Fruit fly (Drosophila melanogaster): ENCODE measurements around the gene Rga.

Gene Rga

dm6 chr3R:5587863-5588519 is 24.9 kb downstream of the Rga start, which contains the start of gene CG2926 (continued):
- TF ChIP-seq CG10147 (GFP tag; optimal IDR thresholded peaks at IDR 0.05) (no peak), emc (GFP tag; optimal IDR thresholded peaks at IDR 0.05) (peak; percentile 13), sens-2 (GFP tag; IDR thresholded peaks at IDR 0.05) (no peak), H2.0 (GFP tag; IDR thresholded peaks at IDR 0.05) (no peak), CG11696 (GFP tag; IDR thresholded peaks at IDR 0.05) (no peak), dan (GFP tag; IDR thresholded peaks at IDR 0.05) (no peak), CG10267 (tag; optimal IDR thresholded peaks at IDR 0.05) (no peak), CG8089 (GFP tag; optimal IDR thresholded peaks at IDR 0.05) (no peak), pan (optimal IDR thresholded peaks at IDR 0.05) (no peak), pan (GFP tag; optimal IDR thresholded peaks at IDR 0.05 in 1 of 2, IDR thresholded peaks at IDR 0.05 in 1 of 2) (peak in 1 of 2 experiments; percentile 16), CG9727 (GFP tag; optimal IDR thresholded peaks at IDR 0.05) (no peak), BEAF-32 (GFP tag; optimal IDR thresholded peaks at IDR 0.05) (peak; percentile 87), CG30020 (tag; optimal IDR thresholded peaks at IDR 0.05) (peak; percentile 81), slou (GFP tag; optimal IDR thresholded peaks at IDR 0.05) (peak; percentile 16), CG11398 (GFP tag; optimal IDR thresholded peaks at IDR 0.05) (no peak), CHES-1-like (GFP tag; optimal IDR thresholded peaks at IDR 0.05) (peak; percentile 29), CG8944 (GFP tag; optimal IDR thresholded peaks at IDR 0.05) (peak; percentile 9), CG14667 (GFP tag; IDR thresholded peaks at IDR 0.05) (no peak), ac (GFP tag; optimal IDR thresholded peaks at IDR 0.05) (no peak), CG10565 (GFP tag; optimal IDR thresholded peaks at IDR 0.05) (no peak), tgo (GFP tag; IDR thresholded peaks at IDR 0.05) (no peak; the same call in 2 of the 3 replicates), tin (GFP tag; optimal IDR thresholded peaks at IDR 0.05) (peak; percentile 29), Lpt (GFP tag; optimal IDR thresholded peaks at IDR 0.05) (no peak), sqz (GFP tag; optimal IDR thresholded peaks at IDR 0.05) (no peak), gem (tag; optimal IDR thresholded peaks at IDR 0.05) (no peak), Lim3 (GFP tag; IDR thresholded peaks at IDR 0.05) (no peak), nmo (GFP tag; optimal IDR thresholded peaks at IDR 0.05) (peak; percentile 37), CG6654 (GFP tag; optimal IDR thresholded peaks at IDR 0.05) (no peak), tio (GFP tag; optimal IDR thresholded peaks at IDR 0.05) (no peak), Six4 (GFP tag; optimal IDR thresholded peaks at IDR 0.05) (no peak), Rfx (GFP tag; IDR thresholded peaks at IDR 0.05) (peak; percentile 78), CG6813 (GFP tag; optimal IDR thresholded peaks at IDR 0.05) (no peak), CG2202 (tag; optimal IDR thresholded peaks at IDR 0.05) (no peak), YL-1 (GFP tag; optimal IDR thresholded peaks at IDR 0.05) (peak; percentile 86), Tbp (GFP tag; optimal IDR thresholded peaks at IDR 0.05) (no peak), lov (optimal IDR thresholded peaks at IDR 0.05) (no peak), lov (GFP tag; IDR thresholded peaks at IDR 0.05) (0 out of 3 replicates have a peak, but pooled peaks have one; percentile 5), CG14710 (tag; optimal IDR thresholded peaks at IDR 0.05) (peak; percentile 68), sug (tag; optimal IDR thresholded peaks at IDR 0.05) (no peak), CG11456 (GFP tag; IDR thresholded peaks at IDR 0.05) (peak; percentile 58; the same call in 2 of the 3 replicates), Dref (GFP tag; IDR thresholded peaks at IDR 0.05) (peak; percentile 81), Taf1 (GFP tag; IDR thresholded peaks at IDR 0.05) (no peak), D (optimal IDR thresholded peaks at IDR 0.05) (no peak), D (GFP tag; optimal IDR thresholded peaks at IDR 0.05) (no peak), HmgD (GFP tag; optimal IDR thresholded peaks at IDR 0.05) (peak; percentile 41), dysf (GFP tag; IDR thresholded peaks at IDR 0.05) (peak; percentile 45; the same call in 1 of the 3 replicates), CG13624 (GFP tag; optimal IDR thresholded peaks at IDR 0.05) (peak; percentile 40), Med (GFP tag) (peak; percentile 92), CG17361 (GFP tag; IDR thresholded peaks at IDR 0.05) (no peak), CG6683 (GFP tag; optimal IDR thresholded peaks at IDR 0.05) (no peak), so (GFP tag; IDR thresholded peaks at IDR 0.05) (no peak), insv (GFP tag; optimal IDR thresholded peaks at IDR 0.05) (peak in 1 of 2 experiments; percentile 48)

All from whole organism, embryonic.